Fruit fly (Drosophila melanogaster) whole organism, embryonic: ENCODE measurements around the gene Eip63F-1.

Experiments used
- Ada2b ChIP-seq: fragments of 200-800 bp; sonication (Bioruptor generic); IDR thresholded peaks from 2 replicates; pipeline ENCODE4 v1.3.6; 2022; ENCODE audit warnings: missing biosample characterization, missing genetic modification characterization
- CG10274 ChIP-seq: fragments of 200-800 bp; sonication (Bioruptor generic); optimal IDR thresholded peaks from 3 replicates; lab custom pipeline; 2017; ENCODE audit warnings: missing biosample characterization, mild to moderate bottlenecking, missing genetic modification characterization
- CG11560 ChIP-seq: fragments of 200-800 bp; sonication (Bioruptor generic); IDR thresholded peaks from 3 replicates; pipeline ENCODE4 v1.3.6; 2022; ENCODE audit warnings: missing biosample characterization, missing genetic modification characterization
- CG12104 ChIP-seq: fragments of 200-800 bp; sonication (Bioruptor generic); optimal IDR thresholded peaks from 3 replicates; lab custom pipeline; 2016; ENCODE audit warnings: missing biosample characterization, missing genetic modification characterization
- CG13123 ChIP-seq: fragments of 200-800 bp; sonication (Bioruptor generic); optimal IDR thresholded peaks from 2 replicates; lab custom pipeline; 2016; ENCODE audit warnings: missing biosample characterization, missing genetic modification characterization
- CG13424 ChIP-seq: fragments of 200-800 bp; sonication (Bioruptor generic); optimal IDR thresholded peaks from 2 replicates; lab custom pipeline; 2019; ENCODE audit warnings: missing biosample characterization, mild to moderate bottlenecking, missing genetic modification characterization, moderate library complexity
- CG15696 ChIP-seq: fragments of 200-800 bp; sonication (Bioruptor generic); optimal IDR thresholded peaks from 2 replicates; lab custom pipeline; 2019; ENCODE audit warnings: missing biosample characterization, mild to moderate bottlenecking, missing genetic modification characterization, moderate library complexity
- CG2199 ChIP-seq: fragments of 200-800 bp; sonication (Bioruptor generic); IDR thresholded peaks from 3 replicates; pipeline ENCODE4 v1.3.6; 2022; ENCODE audit warnings: missing biosample characterization, missing genetic modification characterization
- CG3281 ChIP-seq: fragments of 200-800 bp; sonication (Bioruptor generic); optimal IDR thresholded peaks from 3 replicates; lab custom pipeline; 2017; ENCODE audit warnings: missing biosample characterization, mild to moderate bottlenecking, missing genetic modification characterization
- CG3838 ChIP-seq: fragments of 200-800 bp; sonication (Bioruptor generic); optimal IDR thresholded peaks from 3 replicates; lab custom pipeline; 2016; ENCODE audit warnings: missing biosample characterization, missing genetic modification characterization
- CG4730 ChIP-seq: fragments of 200-800 bp; sonication (Bioruptor generic); IDR thresholded peaks from 2 replicates; pipeline ENCODE4 v1.3.6; 2022; ENCODE audit warnings: missing biosample characterization, missing genetic modification characterization
- CG4854 ChIP-seq: fragments of 200-800 bp; sonication (Bioruptor generic); optimal IDR thresholded peaks from 2 replicates; lab custom pipeline; 2016; ENCODE audit warnings: missing biosample characterization, missing genetic modification characterization, inconsistent platforms
- CG6854 ChIP-seq: fragments of 200-800 bp; sonication (Bioruptor generic); optimal IDR thresholded peaks from 3 replicates; lab custom pipeline; 2017; ENCODE audit warnings: missing biosample characterization, mild to moderate bottlenecking, missing genetic modification characterization
- CG7839 ChIP-seq: fragments of 200-800 bp; sonication (Bioruptor generic); optimal IDR thresholded peaks from 3 replicates; lab custom pipeline; 2018; ENCODE audit warnings: missing biosample characterization, mild to moderate bottlenecking, missing genetic modification characterization, moderate library complexity
- CG8281 ChIP-seq: fragments of 200-800 bp; sonication (Bioruptor generic); optimal IDR thresholded peaks from 2 replicates; lab custom pipeline; 2018; ENCODE audit warnings: missing biosample characterization, mild to moderate bottlenecking, missing genetic modification characterization, moderate library complexity
- CG8388 ChIP-seq: fragments of 200-800 bp; sonication (Bioruptor generic); optimal IDR thresholded peaks from 2 replicates; lab custom pipeline; 2019; ENCODE audit warnings: missing biosample characterization, mild to moderate bottlenecking, missing genetic modification characterization, moderate library complexity
- CG8944 ChIP-seq: fragments of 200-800 bp; sonication (Bioruptor generic); optimal IDR thresholded peaks from 3 replicates; lab custom pipeline; 2016; ENCODE audit warnings: missing biosample characterization, missing genetic modification characterization
- CG9609 ChIP-seq: fragments of 200-800 bp; sonication (Bioruptor generic); optimal IDR thresholded peaks from 3 replicates; lab custom pipeline; 2016; ENCODE audit warnings: missing biosample characterization, missing genetic modification characterization
- Dll ChIP-seq: fragments of 200-800 bp; sonication (Bioruptor generic); IDR thresholded peaks from 4 replicates; pipeline ENCODE4 v1.3.6; 2022; ENCODE audit warnings: missing biosample characterization, missing genetic modification characterization; ENCODE audit not compliant: partially characterized antibody
- Hmx ChIP-seq: fragments of 200-800 bp; sonication (Bioruptor generic); optimal IDR thresholded peaks from 2 replicates; lab custom pipeline; 2016; ENCODE audit warnings: missing biosample characterization, missing genetic modification characterization
- Hr3 ChIP-seq: fragments of 200-800 bp; sonication (Bioruptor generic); optimal IDR thresholded peaks from 3 replicates; lab custom pipeline; 2016; ENCODE audit warnings: missing biosample characterization, missing genetic modification characterization
- Hr78 ChIP-seq, 2 experiments: fragments of 200-800 bp in 1 of 2; fragments of >200 bp in 1 of 2; sonication (Bioruptor generic) in 1 of 2; optimal IDR thresholded peaks; 2 replicates each; lab custom pipeline; 2017 to 2019; ENCODE audit warnings: missing biosample characterization in 2 of 2, missing genetic modification characterization in 2 of 2, mild to moderate bottlenecking in 1 of 2, moderate library complexity in 1 of 2
- Mad ChIP-seq: fragments of 200-800 bp; sonication (Bioruptor generic); optimal IDR thresholded peaks from 2 replicates; lab custom pipeline; 2016; ENCODE audit warnings: missing biosample characterization, missing genetic modification characterization
- NK7.1 ChIP-seq: fragments of 200-800 bp; sonication (Bioruptor generic); optimal IDR thresholded peaks from 3 replicates; lab custom pipeline; 2016; ENCODE audit warnings: missing biosample characterization, missing genetic modification characterization
- Opbp ChIP-seq: fragments of 200-800 bp; sonication (Bioruptor generic); IDR thresholded peaks from 3 replicates; pipeline ENCODE4 v1.3.6; 2022; ENCODE audit warnings: missing biosample characterization, missing genetic modification characterization; ENCODE audit not compliant: partially characterized antibody
- Sin3A ChIP-seq: fragments of >200 bp; optimal IDR thresholded peaks from 2 replicates; lab custom pipeline; 2018
- Sox100B ChIP-seq: fragments of 200-800 bp; sonication (Bioruptor generic); optimal IDR thresholded peaks from 3 replicates; lab custom pipeline; 2018; ENCODE audit warnings: missing biosample characterization, mild to moderate bottlenecking, missing genetic modification characterization
- TFAM ChIP-seq: fragments of 200-800 bp; sonication (Bioruptor generic); optimal IDR thresholded peaks from 2 replicates; lab custom pipeline; 2017; ENCODE audit warnings: missing biosample characterization, missing genetic modification characterization, inconsistent platforms
- Taf1 ChIP-seq: fragments of 200-800 bp; sonication (Bioruptor generic); IDR thresholded peaks from 2 replicates; pipeline ENCODE4 v1.3.6; 2022; ENCODE audit warnings: missing biosample characterization, missing genetic modification characterization
- Vsx1 ChIP-seq: fragments of 200-800 bp; sonication (Bioruptor generic); optimal IDR thresholded peaks from 2 replicates; lab custom pipeline; 2017; ENCODE audit warnings: missing biosample characterization, mild to moderate bottlenecking, missing genetic modification characterization, missing genetic modification reagents
- ato ChIP-seq: fragments of 200-800 bp; sonication (Bioruptor generic); IDR thresholded peaks from 2 replicates; pipeline ENCODE4 v1.3.6; 2022; ENCODE audit warnings: missing biosample characterization, missing genetic modification characterization; ENCODE audit not compliant: partially characterized antibody
- bcd ChIP-seq: fragments of 200-800 bp; sonication (Bioruptor generic); optimal IDR thresholded peaks from 2 replicates; lab custom pipeline; 2017; ENCODE audit warnings: missing biosample characterization, mild to moderate bottlenecking, missing genetic modification characterization
- emc ChIP-seq: fragments of 200-800 bp; sonication (Bioruptor generic); optimal IDR thresholded peaks from 2 replicates; lab custom pipeline; 2016; ENCODE audit warnings: missing biosample characterization, missing genetic modification characterization
- fd102C ChIP-seq: fragments of 200-800 bp; sonication (Bioruptor generic); optimal IDR thresholded peaks from 2 replicates; lab custom pipeline; 2018; ENCODE audit warnings: missing biosample characterization, mild to moderate bottlenecking, missing genetic modification characterization, moderate library complexity
- gcm ChIP-seq: fragments of 200-800 bp; sonication (Bioruptor generic); optimal IDR thresholded peaks from 2 replicates; lab custom pipeline; 2019; ENCODE audit warnings: missing biosample characterization, mild to moderate bottlenecking, missing genetic modification characterization, moderate library complexity
- grn ChIP-seq: fragments of 200-800 bp; sonication (Bioruptor generic); optimal IDR thresholded peaks from 3 replicates; lab custom pipeline; 2017; ENCODE audit warnings: missing biosample characterization, missing genetic modification characterization
- hb ChIP-seq: fragments of 200-800 bp; sonication (Bioruptor generic); IDR thresholded peaks from 3 replicates; pipeline ENCODE4 v1.3.6; 2022; ENCODE audit warnings: missing biosample characterization, missing genetic modification characterization; ENCODE audit not compliant: partially characterized antibody
- lov ChIP-seq, 2 experiments: fragments of 200-800 bp in 1 of 2; fragments of >200 bp in 1 of 2; sonication (Bioruptor generic) in 1 of 2; IDR thresholded peaks in 1 of 2; optimal IDR thresholded peaks in 1 of 2; 2 replicates in 1 of 2; 3 replicates in 1 of 2; pipeline versions ENCODE4 v1.3.6 to Lab custom; 2017 to 2022; ENCODE audit warnings: missing biosample characterization in 1 of 2, missing genetic modification characterization in 1 of 2
- maf-S ChIP-seq: fragments of 200-800 bp; sonication (Bioruptor generic); optimal IDR thresholded peaks from 2 replicates; lab custom pipeline; 2016; ENCODE audit warnings: missing biosample characterization, missing genetic modification characterization
- peb ChIP-seq: fragments of 200-800 bp; sonication (Bioruptor generic); IDR thresholded peaks from 2 replicates; pipeline ENCODE4 v1.3.6; 2022; ENCODE audit warnings: missing biosample characterization, missing genetic modification characterization
- pnt ChIP-seq: fragments of 200-800 bp; sonication (Bioruptor generic); optimal IDR thresholded peaks from 3 replicates; lab custom pipeline; 2016; ENCODE audit warnings: missing biosample characterization, missing genetic modification characterization
- pros ChIP-seq: fragments of 200-800 bp; sonication (Bioruptor generic); optimal IDR thresholded peaks from 3 replicates; lab custom pipeline; 2019; ENCODE audit warnings: missing biosample characterization, mild to moderate bottlenecking, missing genetic modification characterization, moderate library complexity
- sens-2 ChIP-seq: fragments of 200-800 bp; sonication (Bioruptor generic); IDR thresholded peaks from 2 replicates; pipeline ENCODE4 v1.3.6; 2022; ENCODE audit warnings: missing biosample characterization, missing genetic modification characterization
- shn ChIP-seq: fragments of 200-800 bp; sonication (Bioruptor generic); optimal IDR thresholded peaks from 3 replicates; lab custom pipeline; 2016; ENCODE audit warnings: missing biosample characterization, missing genetic modification characterization
- slou ChIP-seq: fragments of 200-800 bp; sonication (Bioruptor generic); optimal IDR thresholded peaks from 3 replicates; lab custom pipeline; 2016; ENCODE audit warnings: missing biosample characterization, missing genetic modification characterization
- tio ChIP-seq: fragments of 200-800 bp; sonication (Bioruptor generic); optimal IDR thresholded peaks from 2 replicates; lab custom pipeline; 2017; ENCODE audit warnings: missing biosample characterization, missing genetic modification characterization, inconsistent platforms
- unc-4 ChIP-seq: fragments of 200-800 bp; sonication (Bioruptor generic); IDR thresholded peaks from 2 replicates; pipeline ENCODE4 v1.3.6; 2022; ENCODE audit warnings: missing biosample characterization, missing genetic modification characterization; ENCODE audit not compliant: partially characterized antibody
- wek ChIP-seq: fragments of 200-800 bp; sonication (Bioruptor generic); optimal IDR thresholded peaks from 3 replicates; lab custom pipeline; 2018; ENCODE audit warnings: missing biosample characterization, mild to moderate bottlenecking, missing genetic modification characterization, moderate library complexity
- wor ChIP-seq: fragments of 200-800 bp; sonication (Bioruptor generic); IDR thresholded peaks from 2 replicates; pipeline ENCODE4 v1.3.6; 2022; ENCODE audit warnings: missing biosample characterization, missing genetic modification characterization
- zen ChIP-seq: fragments of 200-800 bp; sonication (Bioruptor generic); optimal IDR thresholded peaks from 3 replicates; lab custom pipeline; 2018; ENCODE audit warnings: missing biosample characterization, mild to moderate bottlenecking, missing genetic modification characterization, moderate library complexity

The Eip63F-1 gene

DNA sequence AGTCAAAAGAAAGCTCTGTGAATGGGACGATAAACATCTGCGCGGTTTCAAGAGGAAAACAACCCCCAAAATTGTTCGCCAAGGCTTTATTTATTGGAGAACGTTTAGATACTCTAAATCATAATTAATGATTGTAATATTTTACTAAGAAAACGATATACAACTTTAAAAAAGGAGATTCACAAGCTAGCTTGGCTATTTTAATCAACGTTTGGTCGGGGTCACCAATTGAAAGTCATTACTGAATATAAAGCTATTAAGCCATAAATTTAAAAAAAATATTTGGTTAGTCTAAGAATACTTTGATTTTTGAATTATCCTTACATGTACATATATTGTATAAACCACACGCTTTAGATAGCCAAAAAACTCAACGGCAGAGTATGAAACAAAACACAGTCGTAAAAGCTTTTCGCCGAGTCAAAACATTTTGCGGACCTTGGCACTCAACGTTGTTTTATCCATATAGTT, 43.2 kb downstream of the Eip63F-1 start, which contains the start of gene Fie (continued):
- TF ChIP-seq Hmx (GFP tag; lab: Kevin White, UChicago) (no peak), Sin3A (lab: Kevin White, UChicago) (no peak), CG7839 (tag; lab: Kevin White, UChicago) (peak; percentile 68), fd102C (GFP tag; lab: Kevin White, UChicago) (no peak), Vsx1 (GFP tag; lab: Kevin White, UChicago) (peak; percentile 6), Hr3 (GFP tag; lab: Kevin White, UChicago) (peak; percentile 62), Ada2b (GFP tag; lab: Robert Waterston, UW) (no peak), CG2199 (GFP tag; lab: Robert Waterston, UW) (no peak), CG8281 (no peak), pnt (no peak), CG9609 (GFP tag; lab: Kevin White, UChicago) (no peak), gcm (GFP tag; lab: Kevin White, UChicago) (peak; percentile 13), slou (GFP tag; lab: Kevin White, UChicago) (peak; percentile 40), CG11560 (tag; lab: Robert Waterston, UW) (no peak), Dll (GFP tag; lab: Robert Waterston, UW) (no peak), CG4854 (GFP tag; lab: Kevin White, UChicago) (peak; percentile 6), CG13424 (tag; lab: Kevin White, UChicago) (peak; percentile 79), CG3838 (peak; percentile 2), NK7.1 (GFP tag; lab: Kevin White, UChicago) (no peak), lov (optimal IDR thresholded peaks at IDR 0.05; lab: Kevin White, UChicago) (no peak), lov (GFP tag; IDR thresholded peaks at IDR 0.05; lab: Robert Waterston, UW) (no peak), CG13123 (GFP tag; lab: Kevin White, UChicago) (no peak), sens-2 (GFP tag; lab: Robert Waterston, UW) (no peak), CG3281 (GFP tag; lab: Kevin White, UChicago) (peak; percentile 78), CG8944 (no peak), Sox100B (peak; percentile 67), pros (GFP tag; lab: Kevin White, UChicago) (no peak), CG15696 (tag; lab: Kevin White, UChicago) (no peak), shn (no peak), wor (GFP tag; lab: Robert Waterston, UW) (0 out of 2 replicates have a peak, but pooled peaks have one; percentile 29), CG10274 (GFP tag; lab: Kevin White, UChicago) (no peak), Opbp (no peak), Mad (GFP tag; lab: Kevin White, UChicago) (peak; percentile 17), maf-S (GFP tag; lab: Kevin White, UChicago) (peak; percentile 18), ato (GFP tag; lab: Robert Waterston, UW) (no peak), tio (peak; percentile 63), CG8388 (GFP tag; lab: Kevin White, UChicago) (peak; percentile 40), Taf1 (GFP tag; lab: Robert Waterston, UW) (no peak), CG12104 (GFP tag; lab: Kevin White, UChicago) (peak; percentile 23), CG6854 (peak; percentile 70), wek (GFP tag; lab: Kevin White, UChicago) (no peak), hb (GFP tag; lab: Robert Waterston, UW) (no peak), emc (no peak), CG4730 (GFP tag; lab: Robert Waterston, UW) (no peak), TFAM (GFP tag; lab: Kevin White, UChicago) (no peak), peb (peak; percentile 8; the same call in 1 of the 2 replicates), zen (no peak), bcd (GFP tag; lab: Kevin White, UChicago) (peak; percentile 57), unc-4 (GFP tag; lab: Robert Waterston, UW) (no peak), grn (peak; percentile 31), Hr78 (GFP tag; optimal IDR thresholded peaks at IDR 0.05; lab: Kevin White, UChicago) (no peak)
